Fruit fly (Drosophila melanogaster) whole organism, prepupa: ENCODE data around the gene Lmpt.

Experiments used
- Blimp-1 ChIP-seq: fragments of 200-800 bp; sonication (Bioruptor generic); optimal IDR thresholded peaks from 3 replicates; lab custom pipeline; 2017; ENCODE audit warnings: missing biosample characterization, missing genetic modification characterization, mild to moderate bottlenecking, moderate library complexity, missing genetic modification reagents
- CG10669 ChIP-seq: fragments of 200-800 bp; sonication (Bioruptor generic); optimal IDR thresholded peaks from 3 replicates; lab custom pipeline; 2018; ENCODE audit warnings: missing biosample characterization, mild to moderate bottlenecking, missing genetic modification characterization, moderate library complexity
- CG11294 ChIP-seq: fragments of 200-800 bp; sonication (Bioruptor generic); IDR thresholded peaks from 2 replicates; pipeline ENCODE4 v1.3.6; 2022; ENCODE audit warnings: missing biosample characterization, missing genetic modification characterization
- CG11762 ChIP-seq: fragments of 200-800 bp; sonication (Bioruptor generic); optimal IDR thresholded peaks from 3 replicates; lab custom pipeline; 2016; ENCODE audit warnings: missing biosample characterization, missing genetic modification characterization; ENCODE audit not compliant: insufficient read depth
- CG11902 ChIP-seq: fragments of 200-800 bp; sonication (Bioruptor generic); optimal IDR thresholded peaks from 3 replicates; lab custom pipeline; 2016; ENCODE audit warnings: missing biosample characterization, missing genetic modification characterization
- CG15336 ChIP-seq: fragments of 200-800 bp; sonication (Bioruptor generic); IDR thresholded peaks from 2 replicates; pipeline ENCODE4 v1.3.6; 2022; ENCODE audit warnings: missing biosample characterization, missing genetic modification characterization
- CG1621 ChIP-seq: fragments of 200-800 bp; sonication (Bioruptor generic); optimal IDR thresholded peaks from 3 replicates; lab custom pipeline; 2018; ENCODE audit warnings: missing biosample characterization, mild to moderate bottlenecking, missing genetic modification characterization
- CG3032 ChIP-seq: fragments of 200-800 bp; optimal IDR thresholded peaks from 2 replicates; lab custom pipeline; 2019; ENCODE audit warnings: missing biosample characterization, mild to moderate bottlenecking, missing genetic modification characterization, moderate library complexity
- CG32006 ChIP-seq: fragments of 200-800 bp; sonication (Bioruptor generic); optimal IDR thresholded peaks from 3 replicates; lab custom pipeline; 2017; ENCODE audit warnings: missing biosample characterization, mild to moderate bottlenecking, missing genetic modification characterization
- CG34406 ChIP-seq: fragments of 200-800 bp; sonication (Bioruptor generic); optimal IDR thresholded peaks from 3 replicates; lab custom pipeline; 2016; ENCODE audit warnings: missing biosample characterization, missing genetic modification characterization
- CG4318 ChIP-seq: fragments of 200-800 bp; sonication (Bioruptor generic); optimal IDR thresholded peaks from 3 replicates; lab custom pipeline; 2017; ENCODE audit warnings: missing biosample characterization, mild to moderate bottlenecking, missing genetic modification characterization
- CG6163 ChIP-seq: fragments of 200-800 bp; sonication (Bioruptor generic); IDR thresholded peaks from 3 replicates; pipeline ENCODE4 v1.3.6; 2022; ENCODE audit warnings: missing biosample characterization, missing genetic modification characterization
- CG6276 ChIP-seq: fragments of 200-800 bp; sonication (Bioruptor generic); optimal IDR thresholded peaks from 2 replicates; lab custom pipeline; 2017; ENCODE audit warnings: missing biosample characterization, mild to moderate bottlenecking, missing genetic modification characterization
- CG6792 ChIP-seq: fragments of 200-800 bp; sonication (Bioruptor generic); optimal IDR thresholded peaks from 3 replicates; lab custom pipeline; 2016; ENCODE audit warnings: missing biosample characterization, missing genetic modification characterization
- CG6808 ChIP-seq: fragments of 200-800 bp; sonication (Bioruptor generic); optimal IDR thresholded peaks from 3 replicates; lab custom pipeline; 2017; ENCODE audit warnings: missing biosample characterization, missing genetic modification characterization, mild to moderate bottlenecking, moderate library complexity, missing genetic modification reagents
- CG6854 ChIP-seq: fragments of 200-800 bp; sonication (Bioruptor generic); optimal IDR thresholded peaks from 2 replicates; lab custom pipeline; 2017; ENCODE audit warnings: missing biosample characterization, mild to moderate bottlenecking, missing genetic modification characterization
- CG7368 ChIP-seq: fragments of 200-800 bp; sonication (Bioruptor generic); optimal IDR thresholded peaks from 3 replicates; lab custom pipeline; 2016; ENCODE audit warnings: missing biosample characterization, missing genetic modification characterization
- CG8119 ChIP-seq: fragments of 200-800 bp; sonication (Bioruptor generic); IDR thresholded peaks from 3 replicates; pipeline ENCODE4 v1.3.6; 2022; ENCODE audit warnings: missing biosample characterization, missing genetic modification characterization
- CG8319 ChIP-seq: fragments of 200-800 bp; sonication (Bioruptor generic); optimal IDR thresholded peaks from 3 replicates; lab custom pipeline; 2016; ENCODE audit warnings: missing biosample characterization, missing genetic modification characterization
- CG8632 ChIP-seq: fragments of 200-800 bp; sonication (Bioruptor generic); optimal IDR thresholded peaks from 3 replicates; lab custom pipeline; 2016; ENCODE audit warnings: missing biosample characterization, missing genetic modification characterization
- Eip75B ChIP-seq: fragments of 200-800 bp; sonication (Bioruptor generic); optimal IDR thresholded peaks from 3 replicates; lab custom pipeline; 2016; ENCODE audit warnings: missing biosample characterization, missing genetic modification characterization
- Eip78C ChIP-seq: fragments of 200-800 bp; sonication (Bioruptor generic); peaks from one replicate; lab custom pipeline; 2016; ENCODE audit warnings: missing biosample characterization, missing genetic modification characterization
- Eip93F ChIP-seq: fragments of 200-800 bp; sonication (Bioruptor generic); optimal IDR thresholded peaks from 2 replicates; lab custom pipeline; 2016; ENCODE audit warnings: missing biosample characterization, mild to moderate bottlenecking, missing genetic modification characterization
- Ets21C ChIP-seq: fragments of 200-800 bp; sonication (Bioruptor generic); optimal IDR thresholded peaks from 3 replicates; lab custom pipeline; 2016; ENCODE audit warnings: missing biosample characterization, missing genetic modification characterization
- Hr39 ChIP-seq: fragments of 200-800 bp; sonication (Bioruptor generic); optimal IDR thresholded peaks from 2 replicates; lab custom pipeline; 2016; ENCODE audit warnings: missing biosample characterization, missing genetic modification characterization
- Hr4 ChIP-seq: fragments of 200-800 bp; sonication (Bioruptor generic); optimal IDR thresholded peaks from 3 replicates; lab custom pipeline; 2016; ENCODE audit warnings: missing biosample characterization, missing genetic modification characterization
- Lpt ChIP-seq: fragments of 200-800 bp; sonication (Bioruptor generic); optimal IDR thresholded peaks from 3 replicates; lab custom pipeline; 2016; ENCODE audit warnings: missing biosample characterization, missing genetic modification characterization
- Met ChIP-seq: fragments of 200-800 bp; sonication (Bioruptor generic); optimal IDR thresholded peaks from 3 replicates; lab custom pipeline; 2016; ENCODE audit warnings: missing biosample characterization, missing genetic modification characterization
- OdsH ChIP-seq: fragments of 200-800 bp; sonication (Bioruptor generic); optimal IDR thresholded peaks from 3 replicates; lab custom pipeline; 2016; ENCODE audit warnings: missing biosample characterization, missing genetic modification characterization
- Smox ChIP-seq: fragments of 200-800 bp; sonication (Bioruptor generic); optimal IDR thresholded peaks from 3 replicates; lab custom pipeline; 2016; ENCODE audit warnings: missing biosample characterization, missing genetic modification characterization
- Sox14 ChIP-seq: fragments of 200-800 bp; sonication (Bioruptor generic); optimal IDR thresholded peaks from 3 replicates; lab custom pipeline; 2016; ENCODE audit warnings: missing biosample characterization, missing genetic modification characterization
- Sox15 ChIP-seq: fragments of 200-800 bp; sonication (Bioruptor generic); optimal IDR thresholded peaks from 3 replicates; lab custom pipeline; 2016; ENCODE audit warnings: missing biosample characterization, missing genetic modification characterization
- achi ChIP-seq: fragments of 200-800 bp; sonication (Bioruptor generic); optimal IDR thresholded peaks from 3 replicates; lab custom pipeline; 2016; ENCODE audit warnings: missing biosample characterization, missing genetic modification characterization
- acj6 ChIP-seq: fragments of 200-800 bp; sonication (Bioruptor generic); optimal IDR thresholded peaks from 3 replicates; lab custom pipeline; 2016; ENCODE audit warnings: missing biosample characterization, missing genetic modification characterization
- dac ChIP-seq: fragments of 200-800 bp; sonication (Bioruptor generic); optimal IDR thresholded peaks from 2 replicates; lab custom pipeline; 2017; ENCODE audit warnings: missing biosample characterization, mild to moderate bottlenecking, missing genetic modification characterization
- dsx ChIP-seq: fragments of 200-800 bp; optimal IDR thresholded peaks from 3 replicates; lab custom pipeline; 2019; ENCODE audit warnings: missing biosample characterization, mild to moderate bottlenecking, missing genetic modification characterization, moderate library complexity; ENCODE audit not compliant: poor library complexity, severe bottlenecking
- esn ChIP-seq: fragments of 200-800 bp; sonication (Bioruptor generic); optimal IDR thresholded peaks from 2 replicates; lab custom pipeline; 2016; ENCODE audit warnings: missing biosample characterization, mild to moderate bottlenecking, missing genetic modification characterization, moderate library complexity
- fd85E ChIP-seq: fragments of 200-800 bp; sonication (Bioruptor generic); optimal IDR thresholded peaks from 3 replicates; lab custom pipeline; 2016; ENCODE audit warnings: missing biosample characterization, missing genetic modification characterization
- fkh ChIP-seq: fragments of 200-800 bp; sonication (Bioruptor generic); optimal IDR thresholded peaks from 3 replicates; lab custom pipeline; 2017; ENCODE audit warnings: missing biosample characterization, mild to moderate bottlenecking, missing genetic modification characterization, moderate library complexity
- net ChIP-seq: fragments of 200-800 bp; sonication (Bioruptor generic); optimal IDR thresholded peaks from 3 replicates; lab custom pipeline; 2016; ENCODE audit warnings: missing biosample characterization, missing genetic modification characterization
- pdm3 ChIP-seq: fragments of 200-800 bp; sonication (Bioruptor generic); optimal IDR thresholded peaks from 3 replicates; lab custom pipeline; 2016; ENCODE audit warnings: missing biosample characterization, missing genetic modification characterization
- salr ChIP-seq, 2 experiments: fragments of 200-800 bp; sonication (Bioruptor generic); optimal IDR thresholded peaks; 3 replicates each; lab custom pipeline; 2016 to 2018; ENCODE audit warnings: missing biosample characterization in 2 of 2, missing genetic modification characterization in 2 of 2, mild to moderate bottlenecking in 1 of 2
- spab ChIP-seq: fragments of 200-800 bp; sonication (Bioruptor generic); optimal IDR thresholded peaks from 2 replicates; lab custom pipeline; 2017; ENCODE audit warnings: missing biosample characterization, mild to moderate bottlenecking, missing genetic modification characterization, missing genetic modification reagents
- ss ChIP-seq, 2 experiments: fragments of 200-800 bp; sonication (Bioruptor generic); optimal IDR thresholded peaks; 2 replicates in 1 of 2; 3 replicates in 1 of 2; lab custom pipeline; 2017 to 2018; ENCODE audit warnings: mild to moderate bottlenecking in 2 of 2, missing biosample characterization in 2 of 2, missing genetic modification characterization in 2 of 2, moderate library complexity in 1 of 2
- topi ChIP-seq: fragments of 200-800 bp; sonication (Bioruptor generic); optimal IDR thresholded peaks from 3 replicates; lab custom pipeline; 2016; ENCODE audit warnings: missing biosample characterization, missing genetic modification characterization
- vri ChIP-seq: fragments of 200-800 bp; sonication (Bioruptor generic); optimal IDR thresholded peaks from 3 replicates; lab custom pipeline; 2016; ENCODE audit warnings: missing biosample characterization, mild to moderate bottlenecking, missing genetic modification characterization

Gene Lmpt

DNA sequence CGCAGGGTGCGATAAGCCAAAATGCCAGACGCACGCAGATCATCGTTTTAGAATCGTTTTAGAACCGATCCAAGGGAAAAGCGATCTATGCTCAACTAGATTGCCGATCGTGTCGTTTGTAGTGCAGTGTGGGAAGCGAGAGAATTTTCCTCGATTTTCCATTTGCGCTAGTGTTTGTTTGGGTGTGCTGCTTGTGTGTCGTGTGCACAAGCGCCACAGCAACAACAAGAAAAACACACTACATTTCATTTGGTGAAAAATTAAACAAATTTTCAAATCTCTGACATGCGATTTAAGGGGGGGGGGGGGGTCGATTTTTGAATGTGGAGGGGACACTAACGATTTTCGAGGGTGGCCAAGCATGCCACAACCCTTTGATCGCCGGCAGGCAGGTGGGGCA lies 45.4 kb downstream of the Lmpt start:
- no peak for TF ChIP-seq achi (GFP tag; lab: Kevin White, UChicago)
- TF ChIP-seq net (GFP tag; lab: Kevin White, UChicago), result no peak
- TF ChIP-seq CG6276 (GFP tag; lab: Kevin White, UChicago), result no peak
- TF ChIP-seq Met, result no peak
- no peak for TF ChIP-seq Sox14
- no peak for TF ChIP-seq dsx
- TF ChIP-seq fd85E (GFP tag; lab: Kevin White, UChicago), result no peak

DNA sequence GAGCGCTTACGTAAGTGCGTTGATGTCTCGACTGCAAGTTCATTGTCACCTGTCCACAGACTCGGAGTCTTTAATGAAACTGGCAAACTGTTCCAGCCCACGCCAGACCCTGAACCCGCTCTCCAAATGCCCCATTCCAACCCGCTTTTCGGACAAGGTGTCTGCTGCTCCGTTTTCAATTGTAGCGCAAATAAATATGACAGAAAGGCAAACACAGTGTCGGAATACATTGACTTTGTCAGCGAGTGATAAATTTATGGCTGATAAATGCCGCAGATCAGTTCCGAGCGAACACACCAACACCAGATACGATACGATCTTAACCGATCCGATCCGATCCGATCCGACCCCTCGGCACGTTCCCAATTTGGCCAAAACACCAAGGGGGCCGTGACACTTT lies 49.0 kb downstream of the Lmpt start:
- TF ChIP-seq CG7368 (GFP tag; lab: Kevin White, UChicago) (peak; percentile 18), Eip78C (GFP tag; lab: Kevin White, UChicago) (peak; percentile 55), achi (GFP tag; lab: Kevin White, UChicago) (no peak), fkh (peak; percentile 59), CG10669 (GFP tag; lab: Kevin White, UChicago) (no peak), CG6808 (GFP tag; lab: Kevin White, UChicago) (peak; percentile 5), ss (GFP tag; optimal IDR thresholded peaks at IDR 0.05; lab: Kevin White, UChicago) (peak in 1 of 2 experiments; percentile 6), CG11294 (no peak), vri (GFP tag; lab: Kevin White, UChicago) (peak; percentile 70), CG8119 (no peak)

DNA sequence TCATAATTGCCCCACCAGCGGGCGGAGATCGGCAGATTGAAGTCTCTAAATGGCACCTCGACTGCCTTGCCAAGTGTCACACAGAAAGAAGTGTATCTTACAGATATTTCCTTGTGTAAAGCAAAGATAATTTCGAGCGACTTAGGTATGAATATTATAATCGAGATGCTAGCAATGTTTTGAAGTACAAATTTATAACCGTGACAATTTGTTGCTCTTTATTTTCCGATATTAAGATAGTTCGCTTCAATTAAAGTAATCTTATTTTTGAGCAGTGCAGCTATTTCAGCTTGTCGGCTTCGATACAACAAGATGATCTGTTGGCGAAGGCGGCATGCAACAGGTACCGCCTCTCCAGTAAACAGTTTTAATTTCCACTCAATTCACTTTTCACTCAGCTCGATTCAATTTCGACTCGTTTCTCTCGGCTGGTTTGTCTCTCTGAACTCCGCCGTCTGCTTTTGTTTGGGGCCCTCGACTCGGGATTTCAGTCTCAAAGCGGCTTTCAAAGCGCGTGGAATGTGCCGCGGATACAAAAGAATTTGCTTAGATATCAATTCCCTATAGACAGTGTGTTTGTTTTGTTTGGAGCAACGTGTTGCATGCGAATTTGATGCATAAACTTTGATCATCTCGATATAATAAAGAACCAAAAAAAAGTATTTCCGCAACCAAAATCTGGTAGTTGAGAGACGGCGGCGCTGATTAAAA lies 50.8 kb downstream of the Lmpt start:
- peak; percentile 55 for TF ChIP-seq CG6792 (GFP tag; lab: Kevin White, UChicago)
- TF ChIP-seq Hr4, result peak; percentile 92
- peak; percentile 71 for TF ChIP-seq CG8319 (GFP tag; lab: Kevin White, UChicago)
- TF ChIP-seq Ets21C (GFP tag; lab: Kevin White, UChicago), result no peak
- TF ChIP-seq salr (GFP tag; optimal IDR thresholded peaks at IDR 0.05; lab: Kevin White, UChicago), result peak; percentile 35 to 83
- peak; percentile 60 for TF ChIP-seq fd85E (GFP tag; lab: Kevin White, UChicago)
- TF ChIP-seq CG1621 (tag; lab: Kevin White, UChicago), result peak; percentile 51
- TF ChIP-seq dac (GFP tag; lab: Kevin White, UChicago), result peak; percentile 67
- TF ChIP-seq CG15336 (GFP tag; lab: Robert Waterston, UW), result peak; percentile 89
- peak; percentile 71 for TF ChIP-seq CG11294
- peak; percentile 61 for TF ChIP-seq CG34406
- peak; percentile 65 for TF ChIP-seq CG6808 (GFP tag; lab: Kevin White, UChicago)
- peak; percentile 73 for TF ChIP-seq CG11762 (GFP tag; lab: Kevin White, UChicago)
- peak; percentile 82 for TF ChIP-seq pdm3 (GFP tag; lab: Kevin White, UChicago)
- peak; percentile 42 for TF ChIP-seq Met
- TF ChIP-seq spab (GFP tag; lab: Kevin White, UChicago), result peak; percentile 82
- TF ChIP-seq CG3032 (tag; lab: Kevin White, UChicago), result peak; percentile 74
- no peak for TF ChIP-seq Sox15 (GFP tag; lab: Kevin White, UChicago)
- peak; percentile 63 for TF ChIP-seq topi (GFP tag; lab: Kevin White, UChicago)
- peak; percentile 81 for TF ChIP-seq OdsH
- peak; percentile 54 for TF ChIP-seq esn (GFP tag; lab: Kevin White, UChicago)
- TF ChIP-seq ss (GFP tag; optimal IDR thresholded peaks at IDR 0.05; lab: Kevin White, UChicago), result peak; percentile 53 to 82
- peak; percentile 82 for TF ChIP-seq CG6163 (GFP tag; lab: Robert Waterston, UW)
- TF ChIP-seq CG32006 (GFP tag; lab: Kevin White, UChicago), result peak; percentile 91
- peak; percentile 73 for TF ChIP-seq Eip75B (GFP tag; lab: Kevin White, UChicago)
- peak; percentile 80 for TF ChIP-seq CG4318 (GFP tag; lab: Kevin White, UChicago)
- TF ChIP-seq Lpt (GFP tag; lab: Kevin White, UChicago), result peak; percentile 78
- peak; percentile 58 for TF ChIP-seq CG8632 (GFP tag; lab: Kevin White, UChicago)
- no peak for TF ChIP-seq CG11902 (GFP tag; lab: Kevin White, UChicago)
- TF ChIP-seq achi (GFP tag; lab: Kevin White, UChicago), result peak; percentile 78
- TF ChIP-seq CG6854 (GFP tag; lab: Kevin White, UChicago), result no peak
- TF ChIP-seq Hr39 (GFP tag; lab: Kevin White, UChicago), result peak; percentile 24
- peak; percentile 78 for TF ChIP-seq acj6 (GFP tag; lab: Kevin White, UChicago)
- peak; percentile 81 for TF ChIP-seq net (GFP tag; lab: Kevin White, UChicago)
- no peak for TF ChIP-seq Blimp-1 (GFP tag; lab: Kevin White, UChicago)
- no peak for TF ChIP-seq Eip93F (GFP tag; lab: Kevin White, UChicago)
- TF ChIP-seq Smox, result no peak
